Fruit fly (Drosophila melanogaster): Measurements from ENCODE around the gene CG33116.

CG33116 gene

dm6 chr2L:19533247-19533646 is at the start of gene CG33116:
CG33116 (plus strand) TSS chr2L:19533479.
- peak; percentile 74 for TF ChIP-seq noc (tag; optimal IDR thresholded peaks at IDR 0.05)

dm6 chr2L:19484539-19484938 is 48.7 kb upstream of the CG33116 start, which contains the start of the genes CG10195 and CG13084:
CG10195 (minus strand) TSS chr2L:19484705.
CG13084 (plus strand) TSS chr2L:19484930.
- TF ChIP-seq noc (tag; optimal IDR thresholded peaks at IDR 0.05), result no peak

dm6 chr2L:19487190-19487589 is 46.1 kb upstream of the CG33116 start, which contains the start of gene CG13083:
CG13083 (plus strand) TSS chr2L:19487490.
- no peak for TF ChIP-seq noc (tag; optimal IDR thresholded peaks at IDR 0.05)

DNA sequence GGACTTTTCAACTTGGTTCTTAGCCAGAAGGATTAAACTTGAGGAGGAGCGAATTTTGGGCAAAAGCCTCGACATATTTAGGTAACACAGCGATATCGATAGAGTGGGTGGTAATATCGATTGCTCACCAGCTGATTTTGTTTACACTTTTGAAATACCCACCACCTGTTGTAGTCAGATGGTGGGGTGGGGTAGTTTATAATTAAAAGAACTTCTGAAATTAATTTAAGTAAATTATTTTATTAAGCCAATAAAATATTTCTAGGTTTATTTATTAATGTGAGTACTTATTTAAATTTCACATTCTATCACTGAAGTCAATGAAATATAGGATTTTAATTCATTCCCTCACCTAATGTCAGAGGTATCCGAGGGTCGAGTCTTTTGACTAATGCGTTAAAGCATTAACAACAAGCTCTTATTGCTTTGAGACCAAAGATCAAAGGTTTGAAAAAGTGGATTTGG is 43.2 kb upstream of the CG33116 start, which contains the start of the genes CG10194 and CG18094:
TSS of gene CG10194 (minus strand) at position 108 of the 465 bp plus-strand sequence.
TSS of gene CG18094 (plus strand) at position 266 of the 465 bp plus-strand sequence.
- peak; percentile 80 for TF ChIP-seq noc (tag; optimal IDR thresholded peaks at IDR 0.05)

DNA sequence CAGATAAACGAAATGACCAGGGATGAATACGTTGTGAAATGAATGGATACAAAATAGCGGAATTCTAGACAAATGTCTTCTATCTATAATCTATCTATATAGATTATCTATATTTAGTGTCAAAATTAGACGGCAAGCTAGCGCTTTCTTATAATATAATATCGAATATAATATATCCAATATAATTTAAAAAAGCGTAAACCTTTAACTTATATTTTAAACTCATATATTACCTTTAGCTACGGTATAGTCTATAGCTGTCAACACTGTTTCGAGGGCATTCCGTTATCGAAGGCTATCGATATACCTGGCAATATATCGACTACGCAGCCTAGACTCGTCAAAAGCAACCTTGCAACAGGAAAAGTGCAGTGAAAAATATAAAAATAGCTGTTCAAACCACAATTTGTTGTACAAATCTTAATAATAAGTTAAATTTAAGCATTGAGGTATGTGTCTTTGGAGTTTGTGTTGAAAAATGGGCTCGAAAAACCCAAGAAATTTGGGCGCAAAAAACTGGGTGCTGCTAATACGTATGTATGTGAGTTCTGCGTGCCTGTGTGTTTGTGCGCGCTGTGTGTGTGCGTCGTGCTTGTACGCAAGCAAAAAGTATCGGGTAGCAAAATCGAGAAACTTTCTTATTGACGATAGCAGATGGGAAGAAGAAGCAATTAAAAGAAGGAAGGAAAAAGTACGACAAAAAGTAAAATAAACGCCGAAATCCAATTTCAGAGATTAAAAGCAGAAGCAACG is 40.2 kb upstream of the CG33116 start, which contains the start of the genes swm and Ctu2:
TSS of gene swm (plus strand) at position 318 of the 753 bp plus-strand sequence.
TSS of gene Ctu2 (minus strand) at position 320 of the 753 bp plus-strand sequence.
- TF ChIP-seq noc (tag; optimal IDR thresholded peaks at IDR 0.05), result peak; percentile 87

DNA sequence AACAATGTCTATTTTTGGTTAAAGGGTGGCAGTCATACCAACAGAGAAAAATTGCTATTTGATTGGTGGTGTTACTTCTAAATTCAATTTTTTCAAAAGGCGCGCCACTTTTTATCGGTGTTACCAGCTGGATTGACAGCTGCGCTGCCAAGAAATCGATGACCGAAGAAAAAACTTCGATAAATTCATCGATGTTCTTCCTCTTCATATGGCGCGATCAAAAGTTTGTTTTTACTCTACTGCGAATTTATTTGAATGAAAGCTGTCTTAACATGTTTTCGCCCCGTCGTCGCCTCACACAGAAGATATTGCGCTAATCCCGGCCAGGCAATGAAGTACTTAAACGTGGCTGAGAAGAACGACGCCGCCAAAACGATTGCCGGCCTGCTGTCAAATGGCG is 35.3 kb upstream of the CG33116 start, which contains the start of gene Top3alpha:
TSS of gene Top3alpha (plus strand) at position 186 of the 400 bp plus-strand sequence.
- no peak for TF ChIP-seq noc (tag; optimal IDR thresholded peaks at IDR 0.05)

- no peak for TF ChIP-seq noc (tag; optimal IDR thresholded peaks at IDR 0.05)
Measured at dm6 chr2L:19506323-19506722, 27.0 kb upstream of the CG33116 start.

DNA sequence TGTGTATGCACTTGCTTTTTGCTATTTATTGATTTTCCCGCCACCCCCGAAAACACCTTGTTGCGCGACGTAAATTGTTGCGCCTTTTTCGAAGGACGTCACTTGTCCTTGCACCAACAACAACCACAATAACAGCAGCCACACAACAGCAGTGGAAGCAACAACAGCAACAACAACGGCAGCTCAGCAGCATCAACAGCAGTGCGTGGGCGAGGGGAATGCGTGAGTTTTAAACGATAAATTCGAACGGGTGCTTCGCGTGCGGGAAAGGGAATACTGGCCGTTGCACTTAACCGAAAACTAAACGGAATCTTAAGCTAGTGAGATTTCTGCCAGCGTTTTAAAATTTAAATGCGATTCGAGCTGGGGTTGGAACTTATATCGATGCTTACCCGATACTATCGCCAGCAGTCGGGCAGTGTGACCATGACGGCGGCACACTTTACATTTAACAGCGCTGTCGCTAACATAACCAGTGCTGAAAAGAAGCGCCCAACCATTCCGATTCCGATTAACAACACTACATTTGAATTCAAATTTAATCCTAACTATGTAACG is 24.8 kb upstream of the CG33116 start, which contains the start of gene cyst:
TSS of gene cyst (minus strand) at position 404 of the 558 bp plus-strand sequence.
- no peak for TF ChIP-seq noc (tag; optimal IDR thresholded peaks at IDR 0.05)

- no peak for TF ChIP-seq noc (tag; optimal IDR thresholded peaks at IDR 0.05)
Measured at dm6 chr2L:19512184-19512583, 21.1 kb upstream of the CG33116 start.

dm6 chr2L:19516062-19516461 is 17.2 kb upstream of the CG33116 start:
- no peak for TF ChIP-seq noc (tag; optimal IDR thresholded peaks at IDR 0.05)

DNA sequence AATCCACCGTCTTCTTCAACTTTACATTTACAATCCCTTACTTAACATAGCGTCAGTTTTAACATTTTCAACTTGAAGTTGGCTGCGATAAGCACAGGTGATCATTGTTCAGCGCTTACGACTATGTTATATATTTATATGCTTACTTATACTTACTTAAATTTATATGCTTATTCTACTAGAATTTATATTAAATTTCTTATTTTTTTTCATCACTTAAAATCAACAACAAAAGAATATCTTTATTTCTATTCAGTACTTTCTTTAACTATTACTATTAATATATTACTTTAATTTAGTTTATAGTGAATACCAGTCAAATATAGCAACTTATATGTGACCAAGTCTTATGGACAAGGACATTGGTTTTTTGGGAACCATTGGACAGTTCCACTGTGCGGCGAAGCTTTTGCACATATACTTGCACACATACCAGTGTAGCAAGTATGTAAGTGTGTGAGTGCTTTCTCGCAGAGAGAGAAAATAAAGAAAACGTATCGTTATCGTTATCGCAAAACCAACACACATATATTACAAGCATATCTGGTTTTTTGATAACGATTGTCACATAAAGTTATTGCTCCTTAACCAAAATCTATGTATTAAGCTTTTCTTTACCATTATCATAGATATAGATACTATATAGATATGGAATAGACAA is 16.0 kb upstream of the CG33116 start, which contains the start of gene Hasp:
TSS of gene Hasp (minus strand) at position 51 of the 661 bp plus-strand sequence.
- TF ChIP-seq noc (tag; optimal IDR thresholded peaks at IDR 0.05), result no peak

DNA sequence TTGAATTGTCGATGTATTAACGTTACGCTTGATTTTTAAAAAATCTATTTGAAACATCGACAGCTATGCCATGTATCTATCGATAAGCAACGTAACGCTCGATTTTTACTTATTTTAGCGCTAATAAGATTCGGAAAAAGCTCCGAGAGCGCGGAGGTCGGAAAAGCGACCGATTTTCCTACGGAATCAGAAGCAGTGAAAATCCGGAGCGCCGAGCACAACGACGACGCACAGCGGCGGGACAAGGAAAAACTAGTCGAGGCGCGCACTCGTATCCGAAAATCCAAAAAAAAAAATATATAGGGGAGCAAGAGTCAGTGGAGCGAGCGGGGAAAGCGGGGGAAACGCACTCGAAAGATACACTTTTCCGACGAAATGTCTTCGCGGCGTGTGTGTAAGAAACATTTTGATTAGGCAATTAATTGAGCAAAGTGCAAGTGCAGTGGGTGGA is 14.6 kb upstream of the CG33116 start, which contains the start of gene CG10132:
TSS of gene CG10132 (plus strand) at position 189 of the 451 bp plus-strand sequence.
- TF ChIP-seq noc (tag; optimal IDR thresholded peaks at IDR 0.05), result no peak

- TF ChIP-seq noc (tag; optimal IDR thresholded peaks at IDR 0.05), result no peak
Measured at dm6 chr2L:19519611-19520010, 13.7 kb upstream of the CG33116 start.

dm6 chr2L:19526316-19526715 is 7.0 kb upstream of the CG33116 start, which contains the start of the genes Dpm1 and CG10137:
Dpm1 (minus strand) TSS chr2L:19526368.
CG10137 (plus strand) TSS chr2L:19526686.
- no peak for TF ChIP-seq noc (tag; optimal IDR thresholded peaks at IDR 0.05)

dm6 chr2L:19526844-19527243 is 6.4 kb upstream of the CG33116 start:
- TF ChIP-seq noc (tag; optimal IDR thresholded peaks at IDR 0.05), result no peak

Data from whole organism, larva.